Fruit fly (Drosophila melanogaster) whole organism, adult: ENCODE results near the gene CG13398.

Source experiments
- CG11617 ChIP-seq: fragments of 200-800 bp; sonication (Bioruptor generic); optimal IDR thresholded peaks from 2 replicates; lab custom pipeline; 2017; ENCODE audit warnings: mild to moderate bottlenecking, missing biosample characterization, missing genetic modification reagents, missing genetic modification characterization
- CG12768 ChIP-seq: fragments of 200-800 bp; sonication (Bioruptor generic); optimal IDR thresholded peaks from 2 replicates; lab custom pipeline; 2017; ENCODE audit warnings: missing biosample characterization, missing genetic modification characterization, mild to moderate bottlenecking, moderate library complexity, missing genetic modification reagents
- CG14711 ChIP-seq: fragments of 200-800 bp; sonication (Bioruptor generic); optimal IDR thresholded peaks from 2 replicates; lab custom pipeline; 2018; ENCODE audit warnings: missing biosample characterization, mild to moderate bottlenecking, missing genetic modification characterization, moderate library complexity
- CG1620 ChIP-seq: fragments of 200-800 bp; sonication (Bioruptor generic); optimal IDR thresholded peaks from 2 replicates; lab custom pipeline; 2016; ENCODE audit warnings: missing biosample characterization, missing genetic modification characterization
- CG33017 ChIP-seq: fragments of 200-800 bp; sonication (Bioruptor generic); optimal IDR thresholded peaks from 2 replicates; lab custom pipeline; 2018; ENCODE audit warnings: missing biosample characterization, mild to moderate bottlenecking, missing genetic modification characterization, moderate library complexity
- CG5204 ChIP-seq: fragments of 200-800 bp; sonication (Bioruptor generic); optimal IDR thresholded peaks from 2 replicates; lab custom pipeline; 2016; ENCODE audit warnings: missing biosample characterization, missing genetic modification characterization
- CG7045 ChIP-seq: fragments of 200-800 bp; sonication (Bioruptor generic); optimal IDR thresholded peaks from 2 replicates; lab custom pipeline; 2017; ENCODE audit warnings: missing biosample characterization, mild to moderate bottlenecking, missing genetic modification characterization
- CG7101 ChIP-seq: fragments of 200-800 bp; sonication (Bioruptor generic); optimal IDR thresholded peaks from 2 replicates; lab custom pipeline; 2018; ENCODE audit warnings: missing biosample characterization, mild to moderate bottlenecking, missing genetic modification characterization, moderate library complexity
- Clk ChIP-seq: fragments of 200-800 bp; sonication (Bioruptor generic); optimal IDR thresholded peaks from 2 replicates; lab custom pipeline; 2017; ENCODE audit warnings: missing biosample characterization, missing genetic modification characterization
- Crg-1 ChIP-seq: fragments of 200-800 bp; sonication (Bioruptor generic); optimal IDR thresholded peaks from 2 replicates; lab custom pipeline; 2016; ENCODE audit warnings: missing biosample characterization, missing genetic modification characterization
- Hr96 ChIP-seq: fragments of 200-800 bp; sonication (Bioruptor generic); optimal IDR thresholded peaks from 2 replicates; lab custom pipeline; 2016; ENCODE audit warnings: missing biosample characterization, missing genetic modification characterization
- Mnt ChIP-seq: fragments of 200-800 bp; sonication (Bioruptor generic); optimal IDR thresholded peaks from 2 replicates; lab custom pipeline; 2016; ENCODE audit warnings: missing biosample characterization, mild to moderate bottlenecking, missing genetic modification characterization
- bab1 ChIP-seq: fragments of 200-800 bp; sonication (Bioruptor generic); optimal IDR thresholded peaks from 3 replicates; lab custom pipeline; 2019; ENCODE audit warnings: missing biosample characterization, mild to moderate bottlenecking, missing genetic modification characterization, moderate library complexity
- cic ChIP-seq: fragments of 200-800 bp; sonication (Bioruptor generic); optimal IDR thresholded peaks from 2 replicates; lab custom pipeline; 2017; ENCODE audit warnings: missing biosample characterization, mild to moderate bottlenecking, missing genetic modification characterization, moderate library complexity
- cnc ChIP-seq, 2 experiments: fragments of >200 bp; optimal IDR thresholded peaks; 2 replicates each; lab custom pipeline; 2017
- kay ChIP-seq: fragments of 200-800 bp; sonication (Bioruptor generic); peaks from one replicate; lab custom pipeline; 2016; ENCODE audit warnings: missing biosample characterization, missing genetic modification characterization, borderline replicate concordance
- ovo ChIP-seq: fragments of 200-800 bp; sonication (Bioruptor generic); optimal IDR thresholded peaks from 2 replicates; lab custom pipeline; 2016; ENCODE audit warnings: missing biosample characterization, missing genetic modification characterization
- pad ChIP-seq: fragments of 200-800 bp; sonication (Bioruptor generic); optimal IDR thresholded peaks from 3 replicates; lab custom pipeline; 2017; ENCODE audit warnings: missing biosample characterization, missing genetic modification characterization, mild to moderate bottlenecking, moderate library complexity, missing genetic modification reagents
- tj ChIP-seq: fragments of 200-800 bp; sonication (Bioruptor generic); optimal IDR thresholded peaks from 3 replicates; lab custom pipeline; 2017; ENCODE audit warnings: missing biosample characterization, mild to moderate bottlenecking, missing genetic modification characterization, moderate library complexity
- toe ChIP-seq: fragments of 200-800 bp; sonication (Bioruptor generic); optimal IDR thresholded peaks from 2 replicates; lab custom pipeline; 2016; ENCODE audit warnings: missing biosample characterization, missing genetic modification characterization

Gene CG13398

DNA sequence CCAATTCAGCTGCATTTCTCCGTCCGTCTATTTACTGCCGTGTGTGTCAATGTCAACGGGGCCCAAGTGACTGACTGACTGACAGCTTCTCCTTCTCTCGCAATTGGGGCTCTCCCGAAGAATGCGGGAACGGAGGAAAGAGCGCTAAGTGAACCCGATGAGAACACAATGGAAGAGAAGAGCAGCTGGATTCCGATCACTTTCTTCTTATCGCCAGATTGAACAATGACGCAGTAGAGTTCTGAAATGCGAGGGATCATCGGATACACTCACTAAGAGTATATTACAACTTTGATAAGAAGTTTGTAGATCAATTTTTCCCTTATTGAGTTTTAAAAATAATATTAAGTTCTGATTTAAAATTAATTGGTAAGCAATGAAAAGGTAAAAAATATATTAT is 3.5 kb downstream of the CG13398 start, which contains the start of gene Naglu:
TSS of gene Naglu (minus strand) at position 339 of the 400 bp plus-strand sequence.
- TF ChIP-seq CG1620 (GFP tag; lab: Kevin White, UChicago) (no peak), CG7045 (GFP tag; lab: Kevin White, UChicago) (no peak), CG7101 (tag; lab: Kevin White, UChicago) (peak; percentile 24), kay (GFP tag; lab: Kevin White, UChicago) (no peak), CG5204 (GFP tag; lab: Kevin White, UChicago) (no peak), CG33017 (tag; lab: Kevin White, UChicago) (peak; percentile 5), Mnt (GFP tag; lab: Kevin White, UChicago) (no peak), pad (GFP tag; lab: Kevin White, UChicago) (no peak), CG12768 (peak; percentile 17), cic (GFP tag; lab: Kevin White, UChicago) (peak; percentile 27), Crg-1 (GFP tag; lab: Kevin White, UChicago) (no peak), CG11617 (peak; percentile 7), bab1 (GFP tag; lab: Kevin White, UChicago) (no peak)

DNA sequence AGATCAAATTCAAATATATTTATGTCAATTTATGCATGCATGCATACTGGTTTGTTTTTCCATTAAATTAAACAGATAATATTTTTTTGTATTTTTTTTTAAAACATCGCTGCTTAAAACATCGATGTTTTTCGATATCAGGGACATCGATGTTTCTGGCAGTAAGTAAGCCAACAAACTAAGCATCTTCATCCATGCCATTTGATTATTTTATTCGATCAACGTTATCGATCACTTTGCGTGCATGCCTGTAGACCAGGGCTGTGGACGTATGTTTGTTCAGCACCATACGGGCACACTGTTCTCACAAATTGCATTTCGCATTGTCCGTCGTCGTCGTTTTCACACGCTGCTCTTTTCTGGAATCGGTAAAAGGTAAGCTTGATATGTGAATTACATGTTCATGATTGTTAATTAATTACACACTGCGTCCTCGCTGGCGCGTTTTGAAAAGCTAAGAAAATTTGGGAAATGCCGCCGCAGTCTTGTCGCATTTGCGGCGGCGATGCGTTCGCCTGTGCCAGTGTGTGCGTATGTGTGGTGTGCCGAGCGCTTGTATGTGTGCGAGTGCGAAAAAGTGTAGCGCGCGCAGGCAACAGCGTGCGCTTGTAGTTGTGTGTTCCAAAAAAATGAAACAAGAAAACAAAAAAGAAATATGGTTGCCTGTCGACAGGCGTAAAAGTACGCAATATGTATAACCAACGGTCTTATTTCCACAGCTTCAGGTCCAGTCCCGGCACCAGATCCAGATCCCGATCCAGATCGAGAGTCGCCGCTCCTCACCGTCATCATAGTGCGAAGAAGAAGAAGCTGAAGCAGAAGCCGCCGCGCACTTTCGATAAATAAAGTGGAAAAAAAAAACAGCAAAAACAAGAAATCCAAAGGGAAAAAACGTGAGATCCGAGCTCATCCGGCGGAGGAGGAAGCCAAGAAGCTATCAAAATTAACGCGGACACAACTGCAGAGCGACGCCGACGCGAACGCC is 11.5 kb downstream of the CG13398 start, which contains the start of gene emb:
TSS of gene emb (plus strand) at position 288 of the 985 bp plus-strand sequence.
- TF ChIP-seq pad (GFP tag; lab: Kevin White, UChicago) (peak; percentile 47), cnc (optimal IDR thresholded peaks at IDR 0.05; lab: Kevin White, UChicago) (no peak), CG7045 (GFP tag; lab: Kevin White, UChicago) (no peak), CG11617 (peak; percentile 50), tj (GFP tag; lab: Kevin White, UChicago) (peak; percentile 51), Crg-1 (GFP tag; lab: Kevin White, UChicago) (peak; percentile 43), cic (GFP tag; lab: Kevin White, UChicago) (peak; percentile 80), CG33017 (tag; lab: Kevin White, UChicago) (no peak), toe (GFP tag; lab: Kevin White, UChicago) (no peak), CG1620 (GFP tag; lab: Kevin White, UChicago) (peak; percentile 11), Mnt (GFP tag; lab: Kevin White, UChicago) (peak; percentile 80), kay (GFP tag; lab: Kevin White, UChicago) (no peak), Clk (GFP tag; lab: Kevin White, UChicago) (peak; percentile 8), ovo (no peak), CG5204 (GFP tag; lab: Kevin White, UChicago) (no peak), Hr96 (GFP tag; lab: Kevin White, UChicago) (no peak), CG7101 (tag; lab: Kevin White, UChicago) (peak; percentile 56), CG12768 (peak; percentile 37), bab1 (GFP tag; lab: Kevin White, UChicago) (peak; percentile 79), CG14711 (no peak)

DNA sequence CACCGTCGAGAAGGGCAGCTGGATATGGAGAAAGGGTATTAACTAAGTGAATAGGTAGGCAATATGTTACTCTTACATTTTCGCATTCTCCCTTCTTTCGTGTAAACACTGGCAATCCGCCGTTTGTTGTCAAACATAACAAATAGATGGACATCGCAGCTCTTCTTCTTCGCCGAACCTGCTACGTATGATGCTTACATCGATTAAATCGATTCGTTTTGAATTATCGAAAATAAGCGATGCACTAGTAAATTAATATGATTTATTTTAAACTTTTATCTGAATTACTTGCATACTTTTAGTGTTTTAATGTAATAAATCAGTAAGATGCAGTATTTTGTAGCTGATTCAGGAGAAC is 12.1 kb downstream of the CG13398 start, which contains the start of gene fy:
TSS of gene fy (minus strand) at position 353 of the 358 bp plus-strand sequence.
- TF ChIP-seq Mnt (GFP tag; lab: Kevin White, UChicago), result no peak
- no peak for TF ChIP-seq CG7045 (GFP tag; lab: Kevin White, UChicago)
- no peak for TF ChIP-seq CG1620 (GFP tag; lab: Kevin White, UChicago)
- TF ChIP-seq CG7101 (tag; lab: Kevin White, UChicago), result no peak
- no peak for TF ChIP-seq kay (GFP tag; lab: Kevin White, UChicago)
- no peak for TF ChIP-seq bab1 (GFP tag; lab: Kevin White, UChicago)

DNA sequence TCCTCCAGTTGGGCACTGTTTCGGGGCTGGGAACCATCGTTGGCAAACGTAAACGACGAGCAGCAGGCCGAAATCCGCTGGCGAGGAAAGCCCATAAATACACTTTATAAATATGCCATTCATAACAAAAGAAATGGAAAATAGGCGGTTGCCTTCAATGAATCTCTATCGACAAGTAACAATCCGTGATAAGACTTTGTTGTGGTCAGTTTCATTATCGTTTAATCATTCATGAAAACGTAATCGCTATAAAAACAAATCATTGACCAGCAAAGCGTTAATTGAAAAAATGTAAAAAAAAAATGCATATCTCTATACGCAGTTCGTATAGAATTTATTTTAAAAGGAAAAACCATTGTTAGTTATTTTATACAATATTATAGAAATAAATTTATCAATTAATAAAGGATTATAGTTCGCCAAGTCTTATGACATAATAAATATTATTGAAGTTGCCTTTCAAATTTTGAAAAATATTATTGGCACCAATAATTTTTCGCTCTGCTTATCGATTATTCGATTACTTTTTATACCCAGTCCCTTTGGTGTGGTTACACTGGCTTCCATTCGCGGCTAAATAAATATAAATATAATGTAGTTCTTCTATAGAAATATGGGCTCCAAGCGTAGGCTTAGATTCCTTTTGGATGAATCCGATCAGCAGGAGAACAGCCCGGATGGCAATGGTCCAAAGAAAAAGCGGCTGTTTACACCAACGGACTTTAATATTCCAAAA is 15.0 kb downstream of the CG13398 start, which contains the start of gene CG31898:
TSS of gene CG31898 (plus strand) at position 559 of the 736 bp plus-strand sequence.
- no peak for TF ChIP-seq cnc (optimal IDR thresholded peaks at IDR 0.05; lab: Kevin White, UChicago)
- TF ChIP-seq bab1 (GFP tag; lab: Kevin White, UChicago), result peak; percentile 26
- TF ChIP-seq CG14711, result no peak
- TF ChIP-seq CG5204 (GFP tag; lab: Kevin White, UChicago), result no peak
- TF ChIP-seq cic (GFP tag; lab: Kevin White, UChicago), result peak; percentile 79

DNA sequence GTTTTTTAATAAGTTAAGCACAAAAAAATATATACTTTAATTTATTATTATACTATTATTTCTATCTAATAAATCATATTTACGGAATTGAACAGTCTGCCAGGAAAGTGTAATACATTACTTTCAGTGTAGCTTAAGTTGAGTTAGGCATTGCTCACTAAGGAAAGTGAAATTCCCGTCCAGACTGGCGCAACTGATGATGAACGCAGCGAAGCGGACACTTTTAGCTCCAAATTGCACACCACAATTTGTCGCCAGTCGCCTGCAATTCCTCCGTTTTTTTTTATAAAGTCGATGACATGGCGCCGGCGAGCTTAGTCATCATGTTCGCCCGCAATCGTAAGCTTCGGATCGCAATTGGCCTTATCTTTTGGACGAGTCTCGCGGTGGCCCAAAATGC is 16.3 kb downstream of the CG13398 start, which contains the start of gene CG13386:
TSS of gene CG13386 (plus strand) at position 301 of the 400 bp plus-strand sequence.
- no peak for TF ChIP-seq Crg-1 (GFP tag; lab: Kevin White, UChicago)
- no peak for TF ChIP-seq bab1 (GFP tag; lab: Kevin White, UChicago)
- no peak for TF ChIP-seq cnc (optimal IDR thresholded peaks at IDR 0.05; lab: Kevin White, UChicago)
- TF ChIP-seq CG7045 (GFP tag; lab: Kevin White, UChicago), result no peak
- no peak for TF ChIP-seq Mnt (GFP tag; lab: Kevin White, UChicago)
- TF ChIP-seq CG7101 (tag; lab: Kevin White, UChicago), result no peak
- no peak for TF ChIP-seq tj (GFP tag; lab: Kevin White, UChicago)
- no peak for TF ChIP-seq CG5204 (GFP tag; lab: Kevin White, UChicago)
- TF ChIP-seq Clk (GFP tag; lab: Kevin White, UChicago), result no peak
- TF ChIP-seq toe (GFP tag; lab: Kevin White, UChicago), result no peak
- TF ChIP-seq ovo, result no peak
- TF ChIP-seq CG1620 (GFP tag; lab: Kevin White, UChicago), result no peak
- no peak for TF ChIP-seq CG11617
- TF ChIP-seq pad (GFP tag; lab: Kevin White, UChicago), result no peak
- no peak for TF ChIP-seq kay (GFP tag; lab: Kevin White, UChicago)
- TF ChIP-seq CG12768, result no peak
- TF ChIP-seq CG33017 (tag; lab: Kevin White, UChicago), result no peak
